Fruit fly (Drosophila melanogaster) Kc167 (cell line): ENCODE results near the gene CG16813.

Experiments used
- Sin3A ChIP-seq: fragments of >200 bp; optimal IDR thresholded peaks from 2 replicates; lab custom pipeline; 2018; ENCODE audit warnings: missing external identifiers
- h ChIP-seq: fragments of >200 bp; optimal IDR thresholded peaks from 3 replicates; lab custom pipeline; 2018; ENCODE audit warnings: missing external identifiers
- insv ChIP-seq: fragments of >200 bp; optimal IDR thresholded peaks from 3 replicates; lab custom pipeline; 2018; ENCODE audit warnings: missing external identifiers
- psq ChIP-seq: fragments of >200 bp; optimal IDR thresholded peaks from 2 replicates; lab custom pipeline; 2017; ENCODE audit warnings: missing external identifiers
- ttk ChIP-seq: sonication (Bioruptor generic); optimal IDR thresholded peaks from 2 replicates; lab custom pipeline; 2017; ENCODE audit warnings: missing external identifiers

DNA sequence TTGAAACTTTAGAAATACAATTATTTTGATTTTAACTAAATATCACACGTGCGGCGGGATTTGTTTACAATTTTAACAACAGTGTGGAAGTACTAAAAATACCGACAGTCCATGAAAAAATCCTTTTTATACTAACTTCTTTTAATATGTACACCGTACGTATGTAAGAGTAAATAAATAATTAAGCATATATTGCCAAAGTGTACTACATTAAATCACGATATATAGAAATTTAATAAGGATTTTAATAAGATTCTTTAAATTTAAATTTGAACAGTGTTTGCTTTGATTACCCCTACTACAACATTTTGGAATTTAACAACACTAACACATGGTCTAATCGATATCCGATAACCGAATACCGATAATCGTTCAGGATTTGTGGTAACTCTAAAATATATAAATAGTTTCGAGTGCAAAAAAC, 5.1 kb upstream of the CG16813 start, which contains the start of the genes Ski6 and CG16812:
- TF ChIP-seq h: no peak
- no peak for TF ChIP-seq ttk
- no peak for TF ChIP-seq psq (lab: Kevin White, UChicago)
- no peak for TF ChIP-seq insv (lab: Kevin White, UChicago)
- TF ChIP-seq Sin3A (lab: Kevin White, UChicago): no peak
